Worm (Caenorhabditis elegans): ENCODE measurements around the gene F37A8.2.

ce11 chrIII:3959987-3960386, 28.7 kb upstream of the F37A8.2 start, which contains the start of gene R10E9.3:
- TF ChIP-seq ceh-43 (GFP tag; optimal IDR thresholded peaks at IDR 0.05) (no peak), pha-4 (tag; optimal IDR thresholded peaks at IDR 0.05) (no peak), ztf-11 (tag; optimal IDR thresholded peaks at IDR 0.05) (no peak), mab-5 (tag; optimal IDR thresholded peaks at IDR 0.05) (no peak), nhr-237 (tag; optimal IDR thresholded peaks at IDR 0.05) (no peak), unc-120 (tag; optimal IDR thresholded peaks at IDR 0.05; ENCODE audit: poor library complexity, severe bottlenecking) (no peak), elt-3 (tag; optimal IDR thresholded peaks at IDR 0.05) (no peak), unc-39 (tag; optimal IDR thresholded peaks at IDR 0.05) (no peak), zip-8 (tag; optimal IDR thresholded peaks at IDR 0.05) (no peak), lsy-2 (tag; optimal IDR thresholded peaks at IDR 0.05) (no peak), elt-1 (tag; optimal IDR thresholded peaks at IDR 0.05; ENCODE audit: borderline replicate concordance, insufficient read depth) (no peak), nhr-76 (tag; optimal IDR thresholded peaks at IDR 0.05) (no peak), sptf-1 (tag; optimal IDR thresholded peaks at IDR 0.05) (no peak)

Measured in whole organism, mixed stage, embryonic.